Worm (Caenorhabditis elegans) whole organism, late embryonic: ENCODE results near the gene F13E6.1.

ENCODE experiments used
- ceh-31 ChIP-seq: sonication (generic microtip); optimal IDR thresholded peaks from 2 replicates; lab custom pipeline; 2016; ENCODE audit warnings: missing genetic modification characterization, missing compliant biosample characterization
- ceh-45 ChIP-seq: fragments of 200-800 bp; sonication (Bioruptor generic); IDR thresholded peaks from 2 replicates; pipeline ENCODE4 v1.3.6; 2022; ENCODE audit warnings: missing genetic modification reagents, missing genetic modification characterization, missing compliant biosample characterization
- ceh-9 ChIP-seq: sonication (generic microtip); optimal IDR thresholded peaks from 2 replicates; lab custom pipeline; 2016; ENCODE audit warnings: mild to moderate bottlenecking, missing genetic modification characterization, inconsistent platforms, missing compliant biosample characterization
- dve-1 ChIP-seq: sonication (generic microtip); optimal IDR thresholded peaks from 2 replicates; lab custom pipeline; 2017; ENCODE audit warnings: antibody characterized with exemption, mild to moderate bottlenecking, missing genetic modification characterization, missing compliant biosample characterization
- elt-2 ChIP-seq: sonication (generic microtip); optimal IDR thresholded peaks from 2 replicates; lab custom pipeline; 2016; ENCODE audit warnings: missing genetic modification reagents, missing genetic modification characterization, missing compliant biosample characterization
- hlh-13 ChIP-seq: fragments of 200-800 bp; sonication (Bioruptor generic); optimal IDR thresholded peaks from 2 replicates; lab custom pipeline; 2018; ENCODE audit warnings: mild to moderate bottlenecking, missing genetic modification characterization, missing compliant biosample characterization
- madf-2 ChIP-seq: sonication (generic microtip); optimal IDR thresholded peaks from 2 replicates; lab custom pipeline; 2017; ENCODE audit warnings: missing genetic modification characterization, missing compliant biosample characterization
- pha-4 ChIP-seq: fragments of 150-350 bp; optimal IDR thresholded peaks from 2 replicates; lab custom pipeline; 2018; ENCODE audit warnings: missing biosample characterization, missing genetic modification reagents, missing genetic modification characterization
- unc-86 ChIP-seq: sonication (generic microtip); optimal IDR thresholded peaks from 2 replicates; lab custom pipeline; 2016; ENCODE audit warnings: missing genetic modification characterization, missing compliant biosample characterization

- TF ChIP-seq elt-2 = no peak
- TF ChIP-seq ceh-9 (tag; lab: Kevin White, UChicago) = no peak
- TF ChIP-seq pha-4 (tag; lab: Kevin White, UChicago) = no peak
- TF ChIP-seq ceh-45 (GFP tag; lab: Robert Waterston, UW) = no peak
- TF ChIP-seq dve-1 (tag; lab: Kevin White, UChicago) = no peak
- no peak for TF ChIP-seq hlh-13 (GFP tag; lab: Kevin White, UChicago)
- no peak for TF ChIP-seq unc-86 (tag; lab: Kevin White, UChicago)
- no peak for TF ChIP-seq ceh-31 (tag; lab: Kevin White, UChicago)
- TF ChIP-seq madf-2 (tag; lab: Kevin White, UChicago) = no peak
These were observed 7.6 kb upstream of the F13E6.1 start for ce11 chrX:10684533-10684932.
